Worm (Caenorhabditis elegans): ENCODE measurements around the gene arrd-4.

DNA sequence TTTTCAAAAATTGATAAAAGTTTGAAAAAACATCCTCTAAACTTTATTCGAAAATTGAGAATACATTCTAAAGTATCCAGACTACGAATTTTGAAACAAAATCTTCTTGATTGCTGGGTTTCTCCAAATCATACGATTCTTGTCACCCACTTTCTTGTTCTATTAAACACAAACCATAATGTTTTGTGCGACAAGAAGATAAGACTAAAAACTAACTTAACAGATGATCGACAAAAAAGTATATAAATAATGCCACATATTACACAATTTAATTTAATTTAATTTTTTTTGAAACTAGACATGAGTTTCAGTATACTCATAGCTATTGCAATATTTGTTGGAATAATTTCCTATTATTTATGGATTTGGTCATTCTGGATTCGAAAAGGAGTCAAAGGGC, 34.8 kb downstream of the arrd-4 start, which contains the start of gene cyp-13A7:
- TF ChIP-seq nhr-11 (tag; optimal IDR thresholded peaks at IDR 0.05): no peak
- no peak for TF ChIP-seq dmd-4 (tag; optimal IDR thresholded peaks at IDR 0.05; ENCODE audit: borderline replicate concordance)
- TF ChIP-seq pag-3 (tag; optimal IDR thresholded peaks at IDR 0.05; ENCODE audit: borderline replicate concordance): no peak
- TF ChIP-seq ama-1 (optimal IDR thresholded peaks at IDR 0.05): no peak
- no peak for TF ChIP-seq eyg-1 (tag; optimal IDR thresholded peaks at IDR 0.05)
- TF ChIP-seq ceh-9 (tag; optimal IDR thresholded peaks at IDR 0.05): no peak

All from whole organism, late embryonic.